Fruit fly (Drosophila melanogaster): Measurements from ENCODE around the gene mtrm.

mtrm gene

DNA sequence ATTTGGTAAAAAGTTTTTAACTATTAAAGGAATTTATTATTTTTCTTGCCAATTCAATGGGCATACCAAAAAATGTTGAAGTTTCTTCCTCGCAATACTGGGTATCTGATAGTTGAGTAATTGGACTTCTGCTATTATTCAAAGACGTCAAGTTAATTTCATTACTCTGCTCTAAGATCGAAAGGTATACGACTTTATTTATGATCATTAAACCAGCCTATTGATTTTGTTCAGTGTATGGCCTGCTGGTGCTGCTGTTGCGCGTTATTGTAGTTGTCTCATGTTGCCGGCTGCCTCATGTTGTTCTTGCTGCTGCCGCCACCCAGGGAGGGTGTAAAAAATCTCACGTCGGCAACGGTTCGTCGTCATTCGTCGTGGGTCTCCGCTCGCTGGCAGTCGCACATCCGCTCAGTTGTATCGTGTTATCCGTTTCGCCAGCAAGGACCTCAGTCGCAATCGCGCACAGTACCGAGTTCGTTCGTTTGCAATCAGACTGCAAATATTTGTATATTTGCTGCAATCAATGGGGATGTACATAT lies 17.1 kb upstream of the mtrm start, which contains the start of gene CG7120 (continued):
- TF ChIP-seq otp (GFP tag; IDR thresholded peaks at IDR 0.05) (no peak), z (GFP tag; IDR thresholded peaks at IDR 0.05) (no peak), Rx (GFP tag; IDR thresholded peaks at IDR 0.05) (0 out of 2 replicates have a peak, but pooled peaks have one; percentile 16), Pdp1 (GFP tag; optimal IDR thresholded peaks at IDR 0.05) (peak; percentile 43 to 58), ase (GFP tag; IDR thresholded peaks at IDR 0.05) (0 out of 3 replicates have a peak, but pooled peaks have one; percentile 49), CG33213 (GFP tag; optimal IDR thresholded peaks at IDR 0.05) (no peak), HmgD (GFP tag; optimal IDR thresholded peaks at IDR 0.05) (peak; percentile 7), CG32772 (GFP tag; IDR thresholded peaks at IDR 0.05) (no peak), tx (GFP tag; optimal IDR thresholded peaks at IDR 0.05) (peak; percentile 4), CG5953 (GFP tag; IDR thresholded peaks at IDR 0.05) (no peak), CG12769 (tag; optimal IDR thresholded peaks at IDR 0.05) (no peak), so (GFP tag; IDR thresholded peaks at IDR 0.05) (peak; percentile 33; the same call in 1 of the 3 replicates), Awh (GFP tag; IDR thresholded peaks at IDR 0.05) (0 out of 2 replicates have a peak, but pooled peaks have one; percentile 32), gem (tag; optimal IDR thresholded peaks at IDR 0.05) (peak; percentile 63), croc (GFP tag; conservative IDR thresholded peaks at IDR 0.05) (peak; percentile 29; the same call in 1 of the 3 replicates), kay (GFP tag; optimal IDR thresholded peaks at IDR 0.05) (no peak), Vsx1 (GFP tag; optimal IDR thresholded peaks at IDR 0.05) (no peak), eyg (GFP tag; optimal IDR thresholded peaks at IDR 0.05) (no peak), dimm (GFP tag; IDR thresholded peaks at IDR 0.05) (no peak), ap (GFP tag; IDR thresholded peaks at IDR 0.05) (no peak), CG17186 (GFP tag; optimal IDR thresholded peaks at IDR 0.05) (no peak), MBD-R2 (GFP tag; IDR thresholded peaks at IDR 0.05) (peak; percentile 10; the same call in 1 of the 2 replicates), CG4617 (GFP tag; optimal IDR thresholded peaks at IDR 0.05; ENCODE audit: borderline replicate concordance) (peak; percentile 9), zen2 (GFP tag; IDR thresholded peaks at IDR 0.05; ENCODE audit: partially characterized antibody) (no peak), E2f2 (GFP tag; IDR thresholded peaks at IDR 0.05) (peak; percentile 11; the same call in 1 of the 2 replicates), CG1233 (GFP tag; optimal IDR thresholded peaks at IDR 0.05) (no peak), emc (GFP tag; optimal IDR thresholded peaks at IDR 0.05) (no peak), CG13296 (GFP tag; optimal IDR thresholded peaks at IDR 0.05) (no peak), chif (GFP tag; optimal IDR thresholded peaks at IDR 0.05) (peak; percentile 20 to 66), D (optimal IDR thresholded peaks at IDR 0.05) (no peak), D (GFP tag; optimal IDR thresholded peaks at IDR 0.05) (peak; percentile 62), fru (optimal IDR thresholded peaks at IDR 0.05) (no peak), CG13123 (GFP tag; optimal IDR thresholded peaks at IDR 0.05) (no peak), CTCF (GFP tag; optimal IDR thresholded peaks at IDR 0.05) (peak; percentile 4), Six4 (GFP tag; optimal IDR thresholded peaks at IDR 0.05) (peak; percentile 53), p53 (GFP tag; optimal IDR thresholded peaks at IDR 0.05) (no peak), HHEX (GFP tag; optimal IDR thresholded peaks at IDR 0.05) (peak; percentile 1), MTF-1 (GFP tag; optimal IDR thresholded peaks at IDR 0.05; ENCODE audit: borderline replicate concordance) (peak; percentile 18), inv (GFP tag; IDR thresholded peaks at IDR 0.05; ENCODE audit: partially characterized antibody) (no peak), Sry-β (GFP tag; optimal IDR thresholded peaks at IDR 0.05) (no peak), az2 (GFP tag; optimal IDR thresholded peaks at IDR 0.05) (peak; percentile 65)

DNA sequence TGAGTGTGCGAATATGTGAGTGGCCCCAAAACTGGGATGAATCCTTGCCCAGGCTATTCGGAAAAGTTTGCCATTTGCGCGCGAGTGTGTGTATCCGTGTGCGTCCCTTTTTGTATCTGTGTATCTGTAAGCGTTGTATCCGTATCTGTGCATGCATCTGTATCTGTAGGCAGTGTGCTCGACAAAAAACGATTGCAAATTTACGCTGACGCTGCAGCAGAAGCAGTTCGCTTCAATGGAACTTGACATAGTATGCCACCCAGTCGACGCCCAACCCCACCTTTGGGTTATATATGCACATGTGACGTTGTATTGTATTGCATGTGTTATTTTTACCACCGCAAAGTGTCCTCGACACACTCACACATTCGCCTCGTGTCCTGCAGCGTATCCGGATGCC lies 16.6 kb upstream of the mtrm start:
- no peak for TF ChIP-seq bsh (GFP tag; optimal IDR thresholded peaks at IDR 0.05)
- peak; percentile 36 for TF ChIP-seq twi (tag; optimal IDR thresholded peaks at IDR 0.05)
- no peak for TF ChIP-seq CG3726 (GFP tag; IDR thresholded peaks at IDR 0.05)
- TF ChIP-seq cg (GFP tag; optimal IDR thresholded peaks at IDR 0.05): peak; percentile 65
- TF ChIP-seq Atf-2 (GFP tag; optimal IDR thresholded peaks at IDR 0.05): no peak
- peak; percentile 40 for TF ChIP-seq nerfin-1 (tag; optimal IDR thresholded peaks at IDR 0.05)
